Fruit fly (Drosophila melanogaster): ENCODE data around the gene Ncc69.
A peak's percentile ranks its signal among the peaks of the same experiment; 100 is the strongest.

Ncc69 gene

DNA sequence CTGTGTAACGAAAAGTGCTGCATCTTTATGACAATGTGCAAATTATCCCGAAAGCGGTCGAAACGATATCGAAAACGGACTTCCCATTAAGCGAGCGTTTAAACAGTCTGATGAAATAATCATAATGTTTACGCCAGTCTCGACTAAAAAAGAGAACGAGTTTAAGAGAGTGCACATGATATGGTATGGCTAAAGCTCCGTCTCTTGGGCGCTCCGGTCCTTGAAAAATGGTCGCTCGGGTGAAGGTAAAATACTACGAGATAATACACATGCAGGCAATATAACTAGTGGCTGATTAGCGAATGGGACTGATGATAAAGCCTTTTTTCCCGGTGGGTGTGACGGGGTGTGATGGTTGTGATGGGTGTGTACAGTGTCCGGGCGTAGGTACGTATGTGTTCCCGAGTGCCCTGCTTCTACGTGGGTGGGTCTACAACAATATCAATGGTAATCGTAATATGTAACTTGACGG is 20.0 kb upstream of the Ncc69 start:
- no peak for TF ChIP-seq CG1529 (GFP tag; optimal IDR thresholded peaks at IDR 0.05)
- peak; percentile 42 for TF ChIP-seq exex (tag; optimal IDR thresholded peaks at IDR 0.05)
- no peak for TF ChIP-seq croc (GFP tag; conservative IDR thresholded peaks at IDR 0.05)
- TF ChIP-seq grn (GFP tag; optimal IDR thresholded peaks at IDR 0.05) = no peak
- TF ChIP-seq sug (tag; optimal IDR thresholded peaks at IDR 0.05) = peak; percentile 53
- TF ChIP-seq chn (GFP tag; optimal IDR thresholded peaks at IDR 0.05) = no peak
- no peak for TF ChIP-seq CG9876 (GFP tag; optimal IDR thresholded peaks at IDR 0.05)
- TF ChIP-seq sr (GFP tag; IDR thresholded peaks at IDR 0.05) = no peak
- peak; percentile 64 for TF ChIP-seq ftz-f1 (GFP tag; optimal IDR thresholded peaks at IDR 0.05)
- TF ChIP-seq CG11085 (GFP tag; IDR thresholded peaks at IDR 0.05) = no peak
- no peak for TF ChIP-seq Dbx (GFP tag; IDR thresholded peaks at IDR 0.05)
- no peak for TF ChIP-seq danr (GFP tag; IDR thresholded peaks at IDR 0.05)
- TF ChIP-seq Trl (optimal IDR thresholded peaks at IDR 0.05) = peak in 1 of 2 experiments; percentile 29
- TF ChIP-seq Trl (GFP tag; optimal IDR thresholded peaks at IDR 0.05) = no peak
- TF ChIP-seq slbo (GFP tag; IDR thresholded peaks at IDR 0.05) = no peak
- no peak for TF ChIP-seq tna (GFP tag; IDR thresholded peaks at IDR 0.05; ENCODE audit: partially characterized antibody)
- TF ChIP-seq chinmo (GFP tag; IDR thresholded peaks at IDR 0.05; ENCODE audit: partially characterized antibody) = peak; percentile 54; the same call in 1 of the 4 replicates
- peak; percentile 7 for TF ChIP-seq Deaf1 (tag; optimal IDR thresholded peaks at IDR 0.05)
- TF ChIP-seq CG34376 (GFP tag; optimal IDR thresholded peaks at IDR 0.05) = peak; percentile 45
- no peak for TF ChIP-seq CG3847 (GFP tag; IDR thresholded peaks at IDR 0.05)
- TF ChIP-seq CG9437 (GFP tag; optimal IDR thresholded peaks at IDR 0.05) = no peak
- TF ChIP-seq CG3163 (GFP tag; optimal IDR thresholded peaks at IDR 0.05) = peak; percentile 18
- TF ChIP-seq fd3F (GFP tag; optimal IDR thresholded peaks at IDR 0.05) = no peak
- no peak for TF ChIP-seq CG9215 (GFP tag; IDR thresholded peaks at IDR 0.05)
- 0 out of 2 replicates have a peak, but pooled peaks have one; percentile 4 for TF ChIP-seq Oaz (GFP tag; IDR thresholded peaks at IDR 0.05)
- no peak for TF ChIP-seq zen (tag; optimal IDR thresholded peaks at IDR 0.05)
- TF ChIP-seq dpn (GFP tag; optimal IDR thresholded peaks at IDR 0.05) = no peak
- no peak for TF ChIP-seq yki (optimal IDR thresholded peaks at IDR 0.05)
- peak; percentile 28 for TF ChIP-seq mirr (GFP tag; optimal IDR thresholded peaks at IDR 0.05)
- no peak for TF ChIP-seq rib (GFP tag; IDR thresholded peaks at IDR 0.05)
- no peak for TF ChIP-seq CG1024 (GFP tag; IDR thresholded peaks at IDR 0.05)
- no peak for TF ChIP-seq CG14014 (GFP tag; IDR thresholded peaks at IDR 0.05)

- TF ChIP-seq sob (GFP tag; IDR thresholded peaks at IDR 0.05) (no peak), CG17385 (GFP tag; optimal IDR thresholded peaks at IDR 0.05) (no peak), Pdp1 (GFP tag; optimal IDR thresholded peaks at IDR 0.05) (peak in 1 of 2 experiments; percentile 19), corto (GFP tag; optimal IDR thresholded peaks at IDR 0.05) (peak; percentile 53), CG34224 (GFP tag; IDR thresholded peaks at IDR 0.05; ENCODE audit: partially characterized antibody) (0 out of 3 replicates have a peak, but pooled peaks have one; percentile 13)
Measured at dm6 chr3L:12410472-12411213, 19.4 kb upstream of the Ncc69 start.

Data from whole organism, embryonic.